Fruit fly (Drosophila melanogaster) whole organism, embryonic: Measurements from ENCODE around the gene CG11249.

Experiments
- CG11247 ChIP-seq: fragments of 200-800 bp; sonication (Bioruptor generic); IDR thresholded peaks from 2 replicates; pipeline ENCODE4 v1.3.6; 2022; ENCODE audit warnings: missing biosample characterization, missing genetic modification characterization
- CG16779 ChIP-seq: fragments of 200-800 bp; sonication (Bioruptor generic); IDR thresholded peaks from 2 replicates; pipeline ENCODE4 v1.3.6; 2022; ENCODE audit warnings: missing biosample characterization, missing genetic modification characterization
- CG5953 ChIP-seq: fragments of 200-800 bp; sonication (Bioruptor generic); IDR thresholded peaks from 2 replicates; pipeline ENCODE4 v1.3.6; 2022; ENCODE audit warnings: missing biosample characterization, missing genetic modification characterization
- Fer3 ChIP-seq: fragments of 200-800 bp; sonication (Bioruptor generic); optimal IDR thresholded peaks from 2 replicates; lab custom pipeline; 2018; ENCODE audit warnings: missing biosample characterization, mild to moderate bottlenecking, missing genetic modification characterization, moderate library complexity
- HmgZ ChIP-seq: fragments of 200-800 bp; sonication (Bioruptor generic); optimal IDR thresholded peaks from 2 replicates; lab custom pipeline; 2018; ENCODE audit warnings: missing biosample characterization, mild to moderate bottlenecking, missing genetic modification characterization
- bowl ChIP-seq: fragments of 200-800 bp; sonication (Bioruptor generic); IDR thresholded peaks from 2 replicates; pipeline ENCODE4 v1.3.6; 2022; ENCODE audit warnings: missing biosample characterization, missing genetic modification characterization
- bsh ChIP-seq, 2 experiments: fragments of 200-800 bp; sonication (Bioruptor generic); optimal IDR thresholded peaks; 2 replicates each; lab custom pipeline; 2017 to 2018; ENCODE audit warnings: mild to moderate bottlenecking in 2 of 2, missing biosample characterization in 2 of 2, missing genetic modification characterization in 2 of 2, moderate library complexity in 1 of 2
- klu ChIP-seq: fragments of 200-800 bp; sonication (Bioruptor generic); IDR thresholded peaks from 2 replicates; pipeline ENCODE4 v1.3.6; 2022; ENCODE audit warnings: missing biosample characterization, missing genetic modification characterization
- knrl ChIP-seq: fragments of 200-800 bp; sonication (Bioruptor generic); IDR thresholded peaks from 3 replicates; pipeline ENCODE4 v1.3.6; 2022; ENCODE audit warnings: missing biosample characterization, missing genetic modification characterization; ENCODE audit not compliant: partially characterized antibody
- lola ChIP-seq, 3 experiments: fragments of >200 bp in 2 of 3; fragments of 200-800 bp in 1 of 3; sonication (Bioruptor generic) in 1 of 3; optimal IDR thresholded peaks; 2 replicates each; lab custom pipeline; 2017 to 2019; ENCODE audit warnings: missing biosample characterization in 3 of 3, missing genetic modification characterization in 3 of 3, mild to moderate bottlenecking in 1 of 3, moderate library complexity in 1 of 3
- nom ChIP-seq: fragments of 200-800 bp; sonication (Bioruptor generic); optimal IDR thresholded peaks from 2 replicates; lab custom pipeline; 2017; ENCODE audit warnings: missing biosample characterization, missing genetic modification characterization, mild to moderate bottlenecking, moderate library complexity, missing genetic modification reagents
- sens ChIP-seq: fragments of 200-800 bp; sonication (Bioruptor generic); peaks from one replicate; lab custom pipeline; 2016; ENCODE audit warnings: missing biosample characterization, missing genetic modification characterization
- slbo ChIP-seq: fragments of 200-800 bp; sonication (Bioruptor generic); IDR thresholded peaks from 2 replicates; pipeline ENCODE4 v1.3.6; 2022; ENCODE audit warnings: missing biosample characterization, missing genetic modification characterization
- ssp ChIP-seq: fragments of 200-800 bp; sonication (Bioruptor generic); IDR thresholded peaks from 2 replicates; pipeline ENCODE4 v1.3.6; 2022; ENCODE audit warnings: missing biosample characterization, missing genetic modification characterization

Gene CG11249

DNA sequence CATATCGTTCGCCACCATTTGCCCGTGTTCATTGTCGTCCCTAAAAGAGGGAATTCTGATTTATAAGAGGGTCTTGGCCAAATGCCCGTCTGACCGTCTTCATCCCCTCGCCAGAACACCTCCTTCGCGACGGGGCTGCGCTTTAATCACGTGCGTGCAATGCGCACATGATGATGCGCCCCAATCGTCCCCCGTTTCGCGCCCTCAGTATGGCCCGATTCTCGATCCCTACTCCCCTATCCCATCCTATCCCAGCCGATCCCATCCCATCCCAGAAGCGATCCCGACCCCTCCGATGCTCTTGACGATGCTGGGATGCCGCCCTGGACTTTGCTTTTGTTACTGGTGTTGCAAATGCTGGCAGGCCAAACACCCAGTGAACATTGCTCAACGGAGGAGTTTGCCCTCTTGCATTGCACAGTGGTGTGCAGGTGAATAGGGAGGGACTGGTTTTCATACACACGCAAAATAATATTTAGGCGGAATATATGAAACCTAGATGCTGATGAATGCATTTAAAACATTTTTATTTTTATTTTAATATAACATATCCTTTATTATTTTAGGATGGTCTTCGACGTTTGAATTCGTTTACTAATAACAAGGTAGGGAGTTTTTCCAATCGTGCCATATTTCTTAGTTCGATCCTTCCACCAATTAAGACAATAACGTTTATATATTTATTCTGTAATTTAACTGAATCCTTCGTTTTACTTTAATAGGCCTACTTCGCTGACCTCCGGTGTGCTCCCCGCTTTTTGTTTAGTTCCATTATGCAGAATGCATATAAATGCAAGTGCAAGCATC lies 38.0 kb downstream of the CG11249 start (continued):
- TF ChIP-seq CG16779 (GFP tag; lab: Robert Waterston, UW): no peak
- peak; percentile 57 for TF ChIP-seq sens
- TF ChIP-seq nom: peak; percentile 79
- no peak for TF ChIP-seq klu (GFP tag; lab: Robert Waterston, UW)
- no peak for TF ChIP-seq slbo (GFP tag; lab: Robert Waterston, UW)
- no peak for TF ChIP-seq HmgZ (tag; lab: Kevin White, UChicago)
- peak in 1 of 3 experiments; percentile 4 for TF ChIP-seq lola (GFP tag; optimal IDR thresholded peaks at IDR 0.05; lab: Kevin White, UChicago)

DNA sequence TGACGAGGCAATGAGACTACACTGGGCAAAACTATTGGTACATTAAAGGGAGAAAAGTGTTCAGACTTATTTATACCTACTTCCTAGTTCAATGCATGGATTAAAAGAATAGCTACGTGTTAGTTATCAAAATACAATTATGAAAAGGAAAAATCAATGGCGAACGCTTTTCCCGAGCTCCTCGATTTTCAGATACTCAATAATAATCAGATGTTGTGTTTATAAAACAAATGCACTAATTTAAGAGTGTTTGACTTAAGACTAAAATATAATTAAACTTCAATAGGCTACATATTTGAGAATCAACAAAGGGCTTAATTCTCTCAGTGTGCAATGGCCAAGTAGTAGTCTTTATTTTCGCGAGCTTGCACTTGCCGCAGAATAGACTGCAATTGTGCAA lies 44.0 kb downstream of the CG11249 start:
- TF ChIP-seq sens (peak; percentile 40), knrl (GFP tag; lab: Robert Waterston, UW) (no peak)

DNA sequence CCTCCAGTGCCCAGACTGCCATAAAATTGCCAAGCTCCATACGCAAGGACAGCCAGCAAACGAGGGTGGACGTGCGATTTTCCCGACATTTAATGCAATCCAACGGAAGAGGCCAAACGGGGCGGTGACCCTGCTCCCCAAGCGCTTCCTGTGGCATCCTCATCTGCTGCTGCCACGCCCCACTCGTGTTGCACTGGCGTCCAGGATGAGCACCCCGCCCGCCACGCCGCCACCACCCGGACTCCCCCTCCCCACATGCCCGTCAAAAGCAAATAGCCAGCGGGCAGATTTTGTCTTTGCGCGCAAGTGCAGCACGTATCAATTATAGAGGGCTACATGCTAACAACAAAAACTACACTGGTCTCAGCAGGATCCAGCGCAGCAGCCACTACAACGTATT lies 46.3 kb downstream of the CG11249 start:
- TF ChIP-seq CG11247 (GFP tag; lab: Robert Waterston, UW) (peak; percentile 10), Fer3 (tag; lab: Kevin White, UChicago) (no peak), ssp (GFP tag; lab: Robert Waterston, UW) (0 out of 2 replicates have a peak, but pooled peaks have one; percentile 11)

DNA sequence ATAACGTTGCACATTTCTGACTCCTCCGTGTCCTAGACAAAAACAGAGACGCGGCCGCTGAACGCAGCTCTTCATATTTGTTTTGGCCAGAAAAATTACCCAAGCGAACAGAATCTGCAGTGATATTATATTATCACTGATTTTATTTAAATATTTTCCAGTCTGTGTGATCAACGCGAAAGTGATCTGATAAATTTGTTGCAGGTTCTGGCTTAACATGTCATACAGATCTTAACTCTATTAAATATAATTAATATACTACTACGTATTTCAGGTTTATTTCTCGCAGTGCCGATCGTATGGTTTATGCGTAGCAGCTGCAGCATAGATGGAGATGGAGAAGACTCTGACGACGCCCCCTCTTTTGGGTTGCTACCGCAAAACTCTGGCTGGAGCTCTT lies 48.9 kb downstream of the CG11249 start:
- TF ChIP-seq CG5953 (GFP tag; lab: Robert Waterston, UW): no peak
- no peak for TF ChIP-seq bowl (GFP tag; lab: Robert Waterston, UW)
- peak in 1 of 2 experiments; percentile 19 for TF ChIP-seq bsh (GFP tag; optimal IDR thresholded peaks at IDR 0.05; lab: Kevin White, UChicago)
